Worm (Caenorhabditis elegans): ENCODE results near the gene F58B4.6.

Gene F58B4.6

DNA sequence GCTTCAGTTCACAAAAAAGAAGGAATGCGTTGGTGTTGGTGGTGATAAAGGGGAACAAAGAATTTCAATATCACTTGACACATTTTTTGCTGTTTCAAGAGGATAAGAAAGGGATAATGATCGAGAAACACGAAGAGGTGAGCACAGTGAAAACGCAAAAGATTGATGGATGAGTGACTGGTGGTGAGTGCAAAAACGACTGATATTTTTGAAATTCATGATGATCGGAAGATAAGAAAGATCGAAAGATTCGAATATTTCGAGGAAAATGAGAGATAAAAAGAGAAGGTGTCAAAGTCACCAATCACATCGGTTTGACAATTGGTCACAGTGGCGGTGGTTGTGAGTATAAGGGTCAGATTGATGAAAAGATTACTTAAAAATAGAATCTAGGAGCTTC lies 8.9 kb upstream of the F58B4.6 start:
- TF ChIP-seq ceh-18 (tag; optimal IDR thresholded peaks at IDR 0.05) (peak; percentile 2), pros-1 (tag; optimal IDR thresholded peaks at IDR 0.05) (no peak)

DNA sequence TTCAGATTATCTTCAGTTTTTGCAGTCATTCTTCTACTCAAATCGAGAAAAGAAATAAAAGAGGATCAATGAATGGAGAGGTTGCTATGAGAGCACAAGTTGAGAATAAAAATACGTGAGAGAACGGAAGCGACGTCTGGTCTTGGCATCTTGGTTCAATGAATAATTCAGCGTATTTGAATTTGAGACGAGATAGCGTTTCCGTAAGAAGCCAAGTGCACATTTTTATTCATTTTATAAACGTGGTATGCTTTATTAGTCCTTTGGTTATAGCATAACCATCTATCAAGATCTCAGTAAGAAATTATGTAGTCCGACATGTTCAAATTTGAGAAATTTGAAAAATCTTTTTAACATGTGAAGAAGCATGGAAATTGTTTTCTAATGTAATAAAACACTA lies 6.5 kb upstream of the F58B4.6 start, which contains the start of gene F58B4.2:
Gene F58B4.2, minus strand, starts transcription at position 101 of the 400 bp plus-strand sequence.
- TF ChIP-seq fkh-10 (GFP tag; optimal IDR thresholded peaks at IDR 0.05) (no peak), hlh-15 (tag; optimal IDR thresholded peaks at IDR 0.05) (no peak), odd-2 (tag; optimal IDR thresholded peaks at IDR 0.05) (no peak), eyg-1 (tag; optimal IDR thresholded peaks at IDR 0.05) (no peak), unc-3 (GFP tag; conservative IDR thresholded peaks at IDR 0.05) (no peak), unc-3 (tag; optimal IDR thresholded peaks at IDR 0.05) (no peak), nfya-1 (tag; optimal IDR thresholded peaks at IDR 0.05) (no peak), ceh-31 (tag; optimal IDR thresholded peaks at IDR 0.05) (no peak), hlh-6 (tag; optimal IDR thresholded peaks at IDR 0.05) (no peak), nhr-11 (tag; optimal IDR thresholded peaks at IDR 0.05) (no peak), F13H6.1 (tag; optimal IDR thresholded peaks at IDR 0.05) (no peak), sox-4 (tag; optimal IDR thresholded peaks at IDR 0.05) (no peak), ttx-3 (tag; optimal IDR thresholded peaks at IDR 0.05) (no peak), tbx-7 (tag; optimal IDR thresholded peaks at IDR 0.05) (no peak), C38D4.7 (GFP tag; optimal IDR thresholded peaks at IDR 0.05) (no peak), fkh-6 (tag; optimal IDR thresholded peaks at IDR 0.05) (no peak)

- no peak for TF ChIP-seq gmeb-2 (tag; optimal IDR thresholded peaks at IDR 0.05)
- no peak for TF ChIP-seq che-1 (tag; optimal IDR thresholded peaks at IDR 0.05)
- no peak for TF ChIP-seq ceh-45 (GFP tag; IDR thresholded peaks at IDR 0.05)
- no peak for TF ChIP-seq ceh-31 (tag; optimal IDR thresholded peaks at IDR 0.05)
- no peak for TF ChIP-seq madf-2 (tag; optimal IDR thresholded peaks at IDR 0.05)
- no peak for TF ChIP-seq odd-2 (tag; optimal IDR thresholded peaks at IDR 0.05)
- TF ChIP-seq unc-55 (GFP tag; optimal IDR thresholded peaks at IDR 0.05) = no peak
- TF ChIP-seq unc-42 (tag; optimal IDR thresholded peaks at IDR 0.05) = no peak
- no peak for TF ChIP-seq ttx-3 (tag; optimal IDR thresholded peaks at IDR 0.05)
- no peak for TF ChIP-seq dve-1 (tag; optimal IDR thresholded peaks at IDR 0.05)
- no peak for TF ChIP-seq pros-1 (tag; optimal IDR thresholded peaks at IDR 0.05)
These were observed 3.1 kb upstream of the F58B4.6 start, which contains the start of gene nas-31 for ce11 chrV:10921747-10922146. Gene nas-31, minus strand, starts transcription at chrV:10921847.

DNA sequence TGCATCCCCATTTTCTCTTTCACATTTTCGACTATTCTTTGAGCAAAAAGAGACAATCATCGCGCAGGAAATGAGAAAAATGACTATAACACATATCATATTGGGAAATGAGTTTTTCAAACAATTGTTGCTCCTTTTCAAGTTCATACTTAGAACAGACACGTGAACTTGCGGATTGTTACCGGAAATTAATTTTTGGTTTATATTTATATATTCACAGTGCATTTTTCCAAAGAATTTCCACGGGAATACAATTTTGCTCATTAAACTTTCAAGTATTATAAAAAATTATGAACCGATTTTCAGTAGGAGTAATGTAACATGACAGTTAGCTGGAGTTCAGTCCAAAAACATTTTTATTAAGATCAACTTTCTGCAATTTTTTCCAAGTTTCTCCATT lies 1.6 kb upstream of the F58B4.6 start, which contains the start of gene F58B4.7:
Gene F58B4.7, minus strand, starts transcription at position 101 of the 400 bp plus-strand sequence.
- no peak for TF ChIP-seq ceh-14 (tag; optimal IDR thresholded peaks at IDR 0.05)
- TF ChIP-seq npax-4 (tag; optimal IDR thresholded peaks at IDR 0.05) = no peak
- TF ChIP-seq ceh-30 (tag; optimal IDR thresholded peaks at IDR 0.05) = no peak
- TF ChIP-seq pha-2 (tag; optimal IDR thresholded peaks at IDR 0.05) = no peak
- TF ChIP-seq ceh-19 (GFP tag; optimal IDR thresholded peaks at IDR 0.05) = no peak
- no peak for TF ChIP-seq K09A11.1 (tag; optimal IDR thresholded peaks at IDR 0.05; ENCODE audit: insufficient read depth)
- TF ChIP-seq hlh-8 (tag; optimal IDR thresholded peaks at IDR 0.05) = no peak
- TF ChIP-seq hlh-15 (tag; optimal IDR thresholded peaks at IDR 0.05) = no peak
- TF ChIP-seq pha-4 (tag; optimal IDR thresholded peaks at IDR 0.05) = no peak
- TF ChIP-seq unc-86 (tag; optimal IDR thresholded peaks at IDR 0.05) = no peak
- no peak for TF ChIP-seq ceh-48 (tag; optimal IDR thresholded peaks at IDR 0.05)
- TF ChIP-seq ceh-2 (tag; optimal IDR thresholded peaks at IDR 0.05) = no peak
- TF ChIP-seq ets-4 (tag; optimal IDR thresholded peaks at IDR 0.05) = no peak
- no peak for TF ChIP-seq T23F11.4 (GFP tag; optimal IDR thresholded peaks at IDR 0.05)
- no peak for TF ChIP-seq hlh-6 (tag; optimal IDR thresholded peaks at IDR 0.05)
- no peak for TF ChIP-seq fax-1 (tag; optimal IDR thresholded peaks at IDR 0.05)
- no peak for TF ChIP-seq zip-5 (tag; optimal IDR thresholded peaks at IDR 0.05)
- TF ChIP-seq eyg-1 (tag; optimal IDR thresholded peaks at IDR 0.05) = no peak
- TF ChIP-seq lim-6 (tag; optimal IDR thresholded peaks at IDR 0.05) = no peak
